Worm (Caenorhabditis elegans) whole organism, late embryonic: ENCODE measurements around the gene adt-2.

Experiments used
- C08G9.2 ChIP-seq: sonication (generic microtip); optimal IDR thresholded peaks from 2 replicates; lab custom pipeline; 2016; ENCODE audit warnings: mild to moderate bottlenecking, missing genetic modification characterization, moderate library complexity, missing compliant biosample characterization
- C38D4.7 ChIP-seq: fragments of 200-800 bp; sonication (Bioruptor generic); optimal IDR thresholded peaks from 2 replicates; lab custom pipeline; 2018; ENCODE audit warnings: mild to moderate bottlenecking, missing genetic modification characterization, moderate library complexity, missing compliant biosample characterization
- K02D7.2 ChIP-seq: sonication (generic microtip); optimal IDR thresholded peaks from 2 replicates; lab custom pipeline; 2017; ENCODE audit warnings: mild to moderate bottlenecking, missing genetic modification characterization, missing compliant biosample characterization
- K09A11.1 ChIP-seq: sonication (generic microtip); optimal IDR thresholded peaks from 2 replicates; lab custom pipeline; 2017; ENCODE audit warnings: antibody characterized with exemption, mild to moderate bottlenecking, missing genetic modification characterization, missing compliant biosample characterization; ENCODE audit not compliant: insufficient read depth
- T23F11.4 ChIP-seq: fragments of 200-800 bp; sonication (Bioruptor generic); optimal IDR thresholded peaks from 2 replicates; lab custom pipeline; 2018; ENCODE audit warnings: mild to moderate bottlenecking, missing genetic modification characterization, missing compliant biosample characterization
- ahr-1 ChIP-seq: sonication (generic microtip); optimal IDR thresholded peaks from 2 replicates; lab custom pipeline; 2016; ENCODE audit warnings: missing genetic modification characterization, missing compliant biosample characterization
- ceh-14 ChIP-seq: sonication (generic microtip); optimal IDR thresholded peaks from 2 replicates; lab custom pipeline; 2016; ENCODE audit warnings: missing genotype, missing genetic modification characterization, missing compliant biosample characterization
- ceh-18 ChIP-seq: sonication (generic microtip); optimal IDR thresholded peaks from 2 replicates; lab custom pipeline; 2016; ENCODE audit warnings: missing genetic modification characterization, missing compliant biosample characterization
- ceh-19 ChIP-seq: fragments of 200-800 bp; sonication (Bioruptor generic); optimal IDR thresholded peaks from 2 replicates; lab custom pipeline; 2018; ENCODE audit warnings: mild to moderate bottlenecking, missing genetic modification characterization, missing compliant biosample characterization
- ceh-22 ChIP-seq: sonication (generic microtip); optimal IDR thresholded peaks from 2 replicates; lab custom pipeline; 2017; ENCODE audit warnings: missing biosample characterization, missing genetic modification characterization
- ceh-24 ChIP-seq: sonication (generic microtip); optimal IDR thresholded peaks from 2 replicates; lab custom pipeline; 2016; ENCODE audit warnings: mild to moderate bottlenecking, missing genetic modification characterization, missing compliant biosample characterization
- ceh-30 ChIP-seq: fragments of 150-350 bp; optimal IDR thresholded peaks from 2 replicates; lab custom pipeline; 2014; ENCODE audit warnings: missing biosample characterization, missing genetic modification characterization
- ceh-45 ChIP-seq: fragments of 200-800 bp; sonication (Bioruptor generic); IDR thresholded peaks from 2 replicates; pipeline ENCODE4 v1.3.6; 2022; ENCODE audit warnings: missing genetic modification reagents, missing genetic modification characterization, missing compliant biosample characterization
- ceh-9 ChIP-seq: sonication (generic microtip); optimal IDR thresholded peaks from 2 replicates; lab custom pipeline; 2016; ENCODE audit warnings: mild to moderate bottlenecking, missing genetic modification characterization, inconsistent platforms, missing compliant biosample characterization
- dve-1 ChIP-seq: sonication (generic microtip); optimal IDR thresholded peaks from 2 replicates; lab custom pipeline; 2017; ENCODE audit warnings: antibody characterized with exemption, mild to moderate bottlenecking, missing genetic modification characterization, missing compliant biosample characterization
- elt-2 ChIP-seq: sonication (generic microtip); optimal IDR thresholded peaks from 2 replicates; lab custom pipeline; 2016; ENCODE audit warnings: missing genetic modification reagents, missing genetic modification characterization, missing compliant biosample characterization
- elt-4 ChIP-seq: sonication (generic microtip); optimal IDR thresholded peaks from 2 replicates; lab custom pipeline; 2016; ENCODE audit warnings: missing genetic modification characterization, missing compliant biosample characterization
- ets-4 ChIP-seq: sonication (generic microtip); optimal IDR thresholded peaks from 2 replicates; lab custom pipeline; 2016; ENCODE audit warnings: missing genetic modification characterization, missing compliant biosample characterization
- fax-1 ChIP-seq: sonication (generic microtip); optimal IDR thresholded peaks from 2 replicates; lab custom pipeline; 2016; ENCODE audit warnings: missing genotype, missing genetic modification characterization, missing compliant biosample characterization
- fkh-10 ChIP-seq: fragments of 150-350 bp; optimal IDR thresholded peaks from 2 replicates; lab custom pipeline; 2014; ENCODE audit warnings: missing biosample characterization, missing genetic modification reagents, missing genetic modification characterization
- fkh-6 ChIP-seq: sonication (generic microtip); optimal IDR thresholded peaks from 2 replicates; lab custom pipeline; 2016; ENCODE audit warnings: missing genetic modification characterization, missing compliant biosample characterization
- gmeb-2 ChIP-seq: sonication (generic microtip); optimal IDR thresholded peaks from 2 replicates; lab custom pipeline; 2016; ENCODE audit warnings: missing genetic modification characterization, inconsistent platforms, missing compliant biosample characterization
- hlh-15 ChIP-seq: sonication (generic microtip); optimal IDR thresholded peaks from 2 replicates; lab custom pipeline; 2016; ENCODE audit warnings: missing genetic modification characterization, missing compliant biosample characterization
- hlh-6 ChIP-seq: sonication (generic microtip); optimal IDR thresholded peaks from 2 replicates; lab custom pipeline; 2016; ENCODE audit warnings: missing genotype, missing genetic modification characterization, missing compliant biosample characterization
- madf-2 ChIP-seq: sonication (generic microtip); optimal IDR thresholded peaks from 2 replicates; lab custom pipeline; 2017; ENCODE audit warnings: missing genetic modification characterization, missing compliant biosample characterization
- nfya-1 ChIP-seq: sonication (generic microtip); optimal IDR thresholded peaks from 2 replicates; lab custom pipeline; 2017; ENCODE audit warnings: missing genetic modification characterization, mild to moderate bottlenecking, missing compliant biosample characterization, antibody characterized with exemption, moderate library complexity
- nhr-11 ChIP-seq: fragments of 150-350 bp; optimal IDR thresholded peaks from 2 replicates; lab custom pipeline; 2014; ENCODE audit warnings: missing biosample characterization, missing genetic modification characterization
- nhr-232 ChIP-seq: sonication (generic microtip); optimal IDR thresholded peaks from 2 replicates; lab custom pipeline; 2016; ENCODE audit warnings: missing genetic modification characterization, missing compliant biosample characterization
- npax-4 ChIP-seq: sonication (generic microtip); optimal IDR thresholded peaks from 2 replicates; lab custom pipeline; 2016; ENCODE audit warnings: missing genetic modification characterization, missing compliant biosample characterization
- pat-9 ChIP-seq: fragments of 200-800 bp; sonication (Bioruptor generic); optimal IDR thresholded peaks from 2 replicates; lab custom pipeline; 2018; ENCODE audit warnings: mild to moderate bottlenecking, missing genetic modification characterization, moderate library complexity, missing compliant biosample characterization
- pax-1 ChIP-seq: fragments of 150-350 bp; optimal IDR thresholded peaks from 2 replicates; lab custom pipeline; 2014; ENCODE audit warnings: missing biosample characterization, missing genetic modification characterization
- pqm-1 ChIP-seq: sonication (generic microtip); optimal IDR thresholded peaks from 2 replicates; lab custom pipeline; 2016; ENCODE audit warnings: missing genetic modification characterization, missing compliant biosample characterization
- pros-1 ChIP-seq: fragments of 150-350 bp; optimal IDR thresholded peaks from 2 replicates; lab custom pipeline; 2014; ENCODE audit warnings: missing biosample characterization, missing genetic modification reagents, missing genetic modification characterization
- ref-2 ChIP-seq: sonication (generic microtip); optimal IDR thresholded peaks from 2 replicates; lab custom pipeline; 2016; ENCODE audit warnings: missing genetic modification characterization, missing compliant biosample characterization
- sdc-2 ChIP-seq: sonication (generic microtip); optimal IDR thresholded peaks from 2 replicates; lab custom pipeline; 2016; ENCODE audit warnings: missing genotype, missing genetic modification characterization, missing compliant biosample characterization
- sox-2 ChIP-seq: fragments of 200-800 bp; sonication (Bioruptor generic); IDR thresholded peaks from 2 replicates; pipeline ENCODE4 v1.3.6; 2022; ENCODE audit warnings: missing genetic modification reagents, missing genetic modification characterization, missing compliant biosample characterization
- sox-4 ChIP-seq: sonication (generic microtip); optimal IDR thresholded peaks from 2 replicates; lab custom pipeline; 2017; ENCODE audit warnings: mild to moderate bottlenecking, missing genetic modification characterization, inconsistent platforms, missing compliant biosample characterization
- tbx-2 ChIP-seq: sonication (generic microtip); optimal IDR thresholded peaks from 2 replicates; lab custom pipeline; 2016; ENCODE audit warnings: missing genetic modification characterization, missing compliant biosample characterization
- tbx-7 ChIP-seq: sonication (generic microtip); optimal IDR thresholded peaks from 2 replicates; lab custom pipeline; 2016; ENCODE audit warnings: missing genotype, missing genetic modification characterization, missing compliant biosample characterization
- ttx-3 ChIP-seq: sonication (generic microtip); optimal IDR thresholded peaks from 2 replicates; lab custom pipeline; 2016; ENCODE audit warnings: missing genetic modification reagents, missing genetic modification characterization, missing compliant biosample characterization
- zip-5 ChIP-seq: sonication (generic microtip); optimal IDR thresholded peaks from 2 replicates; lab custom pipeline; 2016; ENCODE audit warnings: missing genetic modification characterization, missing compliant biosample characterization

The adt-2 gene

ce11 chrX:7585610-7586259, at the start of gene adt-2:
Gene adt-2 (plus strand): TSS chrX:7586209.
- TF ChIP-seq gmeb-2 (tag; lab: Kevin White, UChicago) (no peak), zip-5 (tag; lab: Kevin White, UChicago) (no peak), sox-2 (GFP tag; lab: Robert Waterston, UW) (no peak), ceh-22 (tag; lab: Kevin White, UChicago) (no peak), ceh-30 (tag; lab: Kevin White, UChicago) (no peak), T23F11.4 (GFP tag; lab: Kevin White, UChicago) (no peak), dve-1 (tag; lab: Kevin White, UChicago) (no peak), tbx-7 (tag; lab: Kevin White, UChicago) (no peak), fkh-10 (GFP tag; lab: Kevin White, UChicago) (no peak), madf-2 (no peak), ref-2 (no peak), ceh-9 (no peak), ahr-1 (tag; lab: Kevin White, UChicago) (no peak), fax-1 (tag; lab: Kevin White, UChicago) (no peak), C08G9.2 (no peak), ceh-19 (GFP tag; lab: Kevin White, UChicago) (no peak)

- TF ChIP-seq pax-1 (tag; lab: Kevin White, UChicago), result no peak
- peak; percentile 19 for TF ChIP-seq ceh-9
- peak; percentile 43 for TF ChIP-seq hlh-6 (tag; lab: Kevin White, UChicago)
Measured at ce11 chrX:7536869-7537268, 49.1 kb upstream of the adt-2 start.

ce11 chrX:7537742-7538268, 48.2 kb upstream of the adt-2 start, which contains the start of gene dpy-7:
Gene dpy-7 (minus strand): TSS chrX:7537792.
- TF ChIP-seq K02D7.2 (tag; lab: Kevin White, UChicago) (no peak), ceh-22 (tag; lab: Kevin White, UChicago) (no peak), madf-2 (no peak), ceh-14 (no peak), elt-2 (tag; lab: Kevin White, UChicago) (no peak), fkh-6 (no peak), ceh-45 (GFP tag; lab: Robert Waterston, UW) (no peak), sox-2 (GFP tag; lab: Robert Waterston, UW) (no peak), sox-4 (tag; lab: Kevin White, UChicago) (no peak), pqm-1 (no peak), pros-1 (tag; lab: Kevin White, UChicago) (no peak), pat-9 (tag; lab: Kevin White, UChicago) (no peak), nhr-232 (tag; lab: Kevin White, UChicago) (no peak), ttx-3 (no peak), C38D4.7 (GFP tag; lab: Kevin White, UChicago) (no peak)

ce11 chrX:7540033-7540432, 46.0 kb upstream of the adt-2 start, which contains the start of gene glb-16:
Gene glb-16 (minus strand): TSS chrX:7540133.
- TF ChIP-seq sdc-2 (no peak), ceh-24 (no peak), ceh-22 (tag; lab: Kevin White, UChicago) (no peak), sox-4 (tag; lab: Kevin White, UChicago) (no peak), ceh-18 (tag; lab: Kevin White, UChicago) (no peak), nfya-1 (tag; lab: Kevin White, UChicago) (no peak), ahr-1 (tag; lab: Kevin White, UChicago) (no peak)

ce11 chrX:7541078-7541477, 44.9 kb upstream of the adt-2 start:
- no peak for TF ChIP-seq ets-4
- no peak for TF ChIP-seq pax-1 (tag; lab: Kevin White, UChicago)
- TF ChIP-seq ttx-3, result no peak
- no peak for TF ChIP-seq nhr-11 (tag; lab: Kevin White, UChicago)
- no peak for TF ChIP-seq hlh-15 (tag; lab: Kevin White, UChicago)
- TF ChIP-seq ceh-30 (tag; lab: Kevin White, UChicago), result no peak
- no peak for TF ChIP-seq pat-9 (tag; lab: Kevin White, UChicago)
- no peak for TF ChIP-seq ceh-9
- TF ChIP-seq npax-4 (tag; lab: Kevin White, UChicago), result no peak
- no peak for TF ChIP-seq tbx-2
- TF ChIP-seq elt-4 (tag; lab: Kevin White, UChicago), result no peak
- no peak for TF ChIP-seq K09A11.1
- no peak for TF ChIP-seq sox-4 (tag; lab: Kevin White, UChicago)
- no peak for TF ChIP-seq ceh-14
